Worm (Caenorhabditis elegans) whole organism, L4/young adult: ENCODE data around the gene srz-62.

Experiments used
- W03F9.2 ChIP-seq: fragments of 150-350 bp; optimal IDR thresholded peaks from 2 replicates; lab custom pipeline; 2014; ENCODE audit warnings: missing biosample characterization, missing genetic modification characterization
- dao-5 ChIP-seq: sonication (generic microtip); optimal IDR thresholded peaks from 2 replicates; lab custom pipeline; 2016; ENCODE audit warnings: missing genotype, missing genetic modification characterization, moderate library complexity, missing compliant biosample characterization
- him-1 ChIP-seq: sonication (generic microtip); optimal IDR thresholded peaks from 2 replicates; lab custom pipeline; 2016; ENCODE audit warnings: missing genotype, missing genetic modification reagents, missing genetic modification characterization, missing compliant biosample characterization

DNA sequence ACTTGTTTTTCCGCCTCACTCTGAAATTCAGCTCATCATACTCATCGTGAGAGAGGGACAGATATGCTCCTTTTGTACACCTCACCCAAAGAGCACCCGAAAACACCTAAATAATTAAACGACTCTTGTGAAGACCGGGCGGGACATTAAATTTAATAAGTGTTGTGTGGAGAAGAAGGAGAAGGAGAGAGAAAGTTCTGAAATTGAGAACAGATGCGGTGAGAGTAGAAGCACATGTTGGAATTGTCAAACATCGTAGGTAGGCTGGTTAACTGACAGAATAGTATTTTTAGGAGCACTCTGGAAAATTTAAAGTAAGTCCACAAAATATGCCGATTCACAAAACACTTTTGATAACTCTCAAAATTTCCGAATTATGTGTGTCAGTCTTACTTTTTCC, 46.7 kb upstream of the srz-62 start:
- TF ChIP-seq him-1 (tag; lab: Kevin White, UChicago): no peak
- TF ChIP-seq dao-5 (tag; lab: Kevin White, UChicago): no peak
- TF ChIP-seq W03F9.2 (tag; lab: Kevin White, UChicago): no peak
